Worm (Caenorhabditis elegans): Measurements from ENCODE around the gene srx-96.

srx-96 gene

ce11 chrV:13678542-13678941 lies 32.6 kb upstream of the srx-96 start, which contains the start of the genes tag-65 and ccz-1 (continued):
- TF ChIP-seq nhr-27 (tag; optimal IDR thresholded peaks at IDR 0.05) (no peak), D2030.7 (GFP tag; IDR thresholded peaks at IDR 0.05) (peak; percentile 46; the same call in 1 of the 2 replicates), efl-1 (GFP tag; optimal IDR thresholded peaks at IDR 0.05) (peak; percentile 53)

ce11 chrV:13679859-13680258 lies 31.3 kb upstream of the srx-96 start:
- TF ChIP-seq let-526 (GFP tag; IDR thresholded peaks at IDR 0.05) (no peak), let-607 (tag; optimal IDR thresholded peaks at IDR 0.05) (no peak), F55B11.4 (tag; optimal IDR thresholded peaks at IDR 0.05; ENCODE audit: borderline replicate concordance, insufficient read depth) (no peak), tbp1 (GFP tag; optimal IDR thresholded peaks at IDR 0.05) (no peak)

ce11 chrV:13681445-13681844 lies 29.7 kb upstream of the srx-96 start:
- TF ChIP-seq sea-2 (GFP tag; IDR thresholded peaks at IDR 0.05) (no peak), repo-1 (tag; optimal IDR thresholded peaks at IDR 0.05) (no peak), B0261.1 (tag; optimal IDR thresholded peaks at IDR 0.05) (no peak), F57C9.4 (tag; optimal IDR thresholded peaks at IDR 0.05) (no peak), nhr-120 (GFP tag; IDR thresholded peaks at IDR 0.05) (no peak), bed-2 (GFP tag; IDR thresholded peaks at IDR 0.05) (no peak), hmg-1.2 (GFP tag; IDR thresholded peaks at IDR 0.05) (no peak), nfyb-1 (GFP tag; IDR thresholded peaks at IDR 0.05) (no peak), ztf-22 (GFP tag; optimal IDR thresholded peaks at IDR 0.05) (no peak), dpff-1 (tag; optimal IDR thresholded peaks at IDR 0.05) (no peak), ztf-18 (tag; optimal IDR thresholded peaks at IDR 0.05) (no peak), ceh-91 (GFP tag; IDR thresholded peaks at IDR 0.05) (no peak), hlh-12 (tag; optimal IDR thresholded peaks at IDR 0.05) (no peak), efl-1 (GFP tag; optimal IDR thresholded peaks at IDR 0.05) (no peak)

ce11 chrV:13686513-13686912 lies 24.6 kb upstream of the srx-96 start:
- TF ChIP-seq ceh-27 (GFP tag; optimal IDR thresholded peaks at IDR 0.05) (peak; percentile 32), ccch-3 (GFP tag; optimal IDR thresholded peaks at IDR 0.05) (no peak)

ce11 chrV:13687504-13687903 lies 23.7 kb upstream of the srx-96 start:
- TF ChIP-seq dox-1 (GFP tag; IDR thresholded peaks at IDR 0.05) (no peak), nhr-120 (GFP tag; IDR thresholded peaks at IDR 0.05) (no peak), B0019.2 (GFP tag; conservative IDR thresholded peaks at IDR 0.05) (no peak), ceh-100 (GFP tag; IDR thresholded peaks at IDR 0.05) (no peak), akir-1 (GFP tag; optimal IDR thresholded peaks at IDR 0.05) (no peak), nhr-179 (tag; optimal IDR thresholded peaks at IDR 0.05) (no peak), lin-54 (GFP tag; optimal IDR thresholded peaks at IDR 0.05) (no peak), egrh-3 (GFP tag; IDR thresholded peaks at IDR 0.05) (no peak), F39B2.1 (GFP tag; IDR thresholded peaks at IDR 0.05) (no peak), ztf-3 (GFP tag; optimal IDR thresholded peaks at IDR 0.05) (no peak), madf-8 (GFP tag; conservative IDR thresholded peaks at IDR 0.05) (no peak), C17E4.6 (GFP tag; IDR thresholded peaks at IDR 0.05) (no peak), Y56A3A.18 (GFP tag; IDR thresholded peaks at IDR 0.05) (no peak), ceh-91 (GFP tag; IDR thresholded peaks at IDR 0.05) (no peak), Y95B8A.8 (GFP tag; IDR thresholded peaks at IDR 0.05) (no peak)
